Fruit fly (Drosophila melanogaster): ENCODE measurements around the gene Hsc70-2.

DNA sequence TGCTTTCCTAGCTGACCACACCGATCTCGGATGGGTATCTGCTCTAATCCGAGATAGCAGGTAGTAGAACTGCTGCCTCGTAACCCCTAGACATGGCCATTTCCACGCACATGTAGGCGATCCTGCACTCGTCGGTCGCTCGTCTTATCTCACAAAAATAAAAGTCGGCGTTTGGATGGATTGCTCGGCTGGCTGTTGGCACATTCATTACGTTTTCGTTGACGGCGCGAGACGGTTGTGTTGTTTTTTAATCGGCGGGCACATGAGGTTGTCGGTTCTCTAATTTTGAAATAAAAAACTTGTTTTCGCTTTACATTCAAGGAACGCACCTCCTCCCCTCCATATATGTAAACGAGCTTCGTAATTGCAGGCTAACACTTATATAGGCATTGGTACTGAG lies 12.2 kb upstream of the Hsc70-2 start, which contains the start of gene ry:
- no peak for TF ChIP-seq psq (optimal IDR thresholded peaks at IDR 0.05)
- no peak for TF ChIP-seq CG8478 (optimal IDR thresholded peaks at IDR 0.05)

All from whole organism.